Worm (Caenorhabditis elegans) whole organism, midembryonic: Measurements from ENCODE around the gene T24E12.13.
"Not testable (repeated sequence)": the region's sequence is repeated elsewhere in the genome, so short reads cannot be mapped to it uniquely, and the experiment has no call there.

Experiments used
- T22C8.4 ChIP-seq: fragments of 200-800 bp; sonication (Bioruptor generic); IDR thresholded peaks from 2 replicates; pipeline ENCODE4 v1.3.6; 2022; ENCODE audit warnings: missing genetic modification characterization, missing compliant biosample characterization
- cog-1 ChIP-seq: sonication (generic microtip); optimal IDR thresholded peaks from 2 replicates; lab custom pipeline; 2016; ENCODE audit warnings: missing genetic modification characterization, missing compliant biosample characterization
- flt-1 ChIP-seq: fragments of 200-800 bp; sonication (Bioruptor generic); IDR thresholded peaks from 2 replicates; pipeline ENCODE4 v1.3.6; 2022; ENCODE audit warnings: missing genetic modification characterization, missing compliant biosample characterization
- klf-2 ChIP-seq: fragments of 200-800 bp; sonication (Bioruptor generic); conservative IDR thresholded peaks from 2 replicates; pipeline ENCODE4 v1.3.6; 2022; ENCODE audit warnings: missing genetic modification reagents, missing genetic modification characterization, missing compliant biosample characterization
- med-1 ChIP-seq: sonication (generic microtip); optimal IDR thresholded peaks from 2 replicates; lab custom pipeline; 2017; ENCODE audit warnings: missing genetic modification characterization, mild to moderate bottlenecking, missing compliant biosample characterization, antibody characterized with exemption, missing genetic modification reagents; ENCODE audit not compliant: insufficient read depth
- ref-1 ChIP-seq: fragments of 200-800 bp; sonication (Bioruptor generic); conservative IDR thresholded peaks from 2 replicates; pipeline ENCODE4 v1.3.6; 2022; ENCODE audit warnings: missing genetic modification reagents, missing genetic modification characterization, missing compliant biosample characterization
- tab-1 ChIP-seq: fragments of 200-800 bp; sonication (Bioruptor generic); IDR thresholded peaks from 2 replicates; pipeline ENCODE4 v1.3.6; 2022; ENCODE audit warnings: missing genetic modification characterization, missing compliant biosample characterization
- ztf-23 ChIP-seq: fragments of 200-800 bp; sonication (Bioruptor generic); IDR thresholded peaks from 2 replicates; pipeline ENCODE4 v1.3.6; 2022; ENCODE audit warnings: missing genetic modification reagents, missing genetic modification characterization, missing compliant biosample characterization
- ztf-29 ChIP-seq: fragments of 200-800 bp; sonication (Bioruptor generic); IDR thresholded peaks from 2 replicates; pipeline ENCODE4 v1.3.6; 2022; ENCODE audit warnings: missing genetic modification reagents, missing genetic modification characterization, missing compliant biosample characterization

T24E12.13 gene

DNA sequence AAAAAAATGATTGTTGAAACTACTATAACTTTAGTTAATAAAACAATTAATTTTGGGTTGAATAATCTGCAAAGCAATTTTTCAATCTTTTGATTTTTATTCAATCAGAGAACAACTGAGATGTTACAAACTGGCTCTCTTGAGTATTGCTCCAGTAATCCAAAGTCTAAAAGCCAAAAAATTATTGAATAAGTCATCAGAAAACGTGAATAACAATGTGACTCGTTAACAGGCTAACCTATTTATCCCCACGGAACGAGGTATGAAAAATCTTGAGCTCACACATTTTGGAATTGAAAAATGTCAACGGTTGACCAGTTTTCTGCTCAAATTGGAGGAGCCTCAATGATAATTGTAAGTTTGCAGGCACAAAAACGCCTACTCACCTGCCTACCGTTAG lies 29.8 kb upstream of the T24E12.13 start, which contains the start of gene srx-111:
TSS of gene srx-111 (plus strand) at position 301 of the 400 bp plus-strand sequence.
- TF ChIP-seq med-1 (GFP tag; lab: Kevin White, UChicago) (no peak), ztf-29 (GFP tag; lab: Robert Waterston, UW) (no peak)

DNA sequence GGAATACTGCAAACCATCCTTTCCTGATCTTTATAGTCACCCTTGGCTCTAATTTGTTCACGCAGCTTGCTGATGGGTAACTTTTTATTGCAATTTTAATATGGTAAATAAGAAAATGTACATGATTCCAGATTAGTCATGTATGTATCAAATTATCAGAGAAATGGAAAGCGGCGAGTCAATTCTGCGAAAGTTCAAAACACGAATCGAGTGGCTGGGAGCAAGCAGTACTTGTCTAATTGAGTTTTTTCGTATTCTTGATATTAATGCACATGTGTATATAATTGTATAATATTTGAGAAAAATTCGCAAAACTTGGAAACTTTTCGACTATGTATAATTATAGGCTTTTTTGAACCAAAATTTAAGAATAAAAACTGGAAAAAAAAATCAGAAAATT lies 28.2 kb upstream of the T24E12.13 start, which contains the start of gene T24E12.12:
TSS of gene T24E12.12 (plus strand) at position 281 of the 400 bp plus-strand sequence.
- no peak for TF ChIP-seq med-1 (GFP tag; lab: Kevin White, UChicago)
- no peak for TF ChIP-seq klf-2 (GFP tag; lab: Robert Waterston, UW)
- TF ChIP-seq tab-1 (GFP tag; lab: Robert Waterston, UW), result no peak
- TF ChIP-seq cog-1 (tag; lab: Kevin White, UChicago), result no peak
- TF ChIP-seq flt-1 (GFP tag; lab: Robert Waterston, UW), result no peak
- TF ChIP-seq ref-1 (GFP tag; lab: Robert Waterston, UW), result no peak
- no peak for TF ChIP-seq ztf-23
- TF ChIP-seq T22C8.4 (GFP tag; lab: Robert Waterston, UW), result no peak
- TF ChIP-seq ztf-29 (GFP tag; lab: Robert Waterston, UW), result no peak

- TF ChIP-seq cog-1 (tag; lab: Kevin White, UChicago); ztf-23; flt-1 (GFP tag; lab: Robert Waterston, UW): not testable (repeated sequence)
Measured at ce11 chrII:3761599-3761998, 25.7 kb upstream of the T24E12.13 start, which contains the start of gene T24E12.6. Gene T24E12.6 (minus strand): TSS chrII:3761699.

DNA sequence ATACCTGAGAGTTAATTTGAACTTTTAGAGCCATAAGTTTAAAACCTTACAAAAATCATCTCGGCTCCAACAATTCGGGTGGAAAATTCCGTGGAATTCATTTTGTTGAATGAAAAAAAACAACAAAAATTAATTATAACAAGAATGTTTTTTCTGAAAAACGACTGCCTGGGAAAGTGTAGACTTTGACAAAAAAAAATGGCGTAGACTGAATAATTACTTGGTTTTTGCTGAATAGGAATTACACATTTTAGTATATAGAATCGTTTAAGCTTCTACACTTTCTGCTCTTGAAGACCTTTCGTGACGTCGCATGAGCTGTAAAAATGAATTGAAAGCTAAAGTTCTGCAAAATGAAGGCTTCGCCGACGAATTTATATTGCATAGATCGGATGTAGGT lies 22.8 kb upstream of the T24E12.13 start, which contains the start of gene srx-112:
TSS of gene srx-112 (minus strand) at position 101 of the 400 bp plus-strand sequence.
- no peak for TF ChIP-seq ref-1 (GFP tag; lab: Robert Waterston, UW)
- TF ChIP-seq cog-1 (tag; lab: Kevin White, UChicago), result no peak
- TF ChIP-seq klf-2 (GFP tag; lab: Robert Waterston, UW), result no peak
- TF ChIP-seq ztf-23, result no peak
- no peak for TF ChIP-seq T22C8.4 (GFP tag; lab: Robert Waterston, UW)
- TF ChIP-seq ztf-29 (GFP tag; lab: Robert Waterston, UW), result no peak
- no peak for TF ChIP-seq flt-1 (GFP tag; lab: Robert Waterston, UW)
- no peak for TF ChIP-seq med-1 (GFP tag; lab: Kevin White, UChicago)
- TF ChIP-seq tab-1 (GFP tag; lab: Robert Waterston, UW), result no peak

- TF ChIP-seq ref-1 (GFP tag; lab: Robert Waterston, UW) (no peak), cog-1 (tag; lab: Kevin White, UChicago) (no peak), T22C8.4 (GFP tag; lab: Robert Waterston, UW) (no peak), med-1 (GFP tag; lab: Kevin White, UChicago) (no peak), klf-2 (GFP tag; lab: Robert Waterston, UW) (no peak), flt-1 (GFP tag; lab: Robert Waterston, UW) (no peak), ztf-29 (GFP tag; lab: Robert Waterston, UW) (no peak), ztf-23 (no peak), tab-1 (GFP tag; lab: Robert Waterston, UW) (no peak)
Measured at ce11 chrII:3771640-3772039, 15.6 kb upstream of the T24E12.13 start.

ce11 chrII:3773130-3773529 lies 14.1 kb upstream of the T24E12.13 start, which contains the start of gene T24E12.10:
Gene T24E12.10 (minus strand): TSS chrII:3773230.
- TF ChIP-seq med-1 (GFP tag; lab: Kevin White, UChicago) (no peak), klf-2 (GFP tag; lab: Robert Waterston, UW) (no peak), cog-1 (tag; lab: Kevin White, UChicago) (no peak), flt-1 (GFP tag; lab: Robert Waterston, UW) (no peak), T22C8.4 (GFP tag; lab: Robert Waterston, UW) (no peak), tab-1 (GFP tag; lab: Robert Waterston, UW) (no peak), ref-1 (GFP tag; lab: Robert Waterston, UW) (no peak), ztf-23 (no peak), ztf-29 (GFP tag; lab: Robert Waterston, UW) (no peak)

ce11 chrII:3775719-3776118 lies 11.5 kb upstream of the T24E12.13 start, which contains the start of gene T24E12.3:
Gene T24E12.3 (plus strand): TSS chrII:3776019.
- no peak for TF ChIP-seq klf-2 (GFP tag; lab: Robert Waterston, UW)
- no peak for TF ChIP-seq ztf-23
- TF ChIP-seq cog-1 (tag; lab: Kevin White, UChicago), result no peak
- no peak for TF ChIP-seq ref-1 (GFP tag; lab: Robert Waterston, UW)
- no peak for TF ChIP-seq flt-1 (GFP tag; lab: Robert Waterston, UW)
- no peak for TF ChIP-seq med-1 (GFP tag; lab: Kevin White, UChicago)
- TF ChIP-seq T22C8.4 (GFP tag; lab: Robert Waterston, UW), result no peak
- TF ChIP-seq ztf-29 (GFP tag; lab: Robert Waterston, UW), result no peak
- TF ChIP-seq tab-1 (GFP tag; lab: Robert Waterston, UW), result no peak

DNA sequence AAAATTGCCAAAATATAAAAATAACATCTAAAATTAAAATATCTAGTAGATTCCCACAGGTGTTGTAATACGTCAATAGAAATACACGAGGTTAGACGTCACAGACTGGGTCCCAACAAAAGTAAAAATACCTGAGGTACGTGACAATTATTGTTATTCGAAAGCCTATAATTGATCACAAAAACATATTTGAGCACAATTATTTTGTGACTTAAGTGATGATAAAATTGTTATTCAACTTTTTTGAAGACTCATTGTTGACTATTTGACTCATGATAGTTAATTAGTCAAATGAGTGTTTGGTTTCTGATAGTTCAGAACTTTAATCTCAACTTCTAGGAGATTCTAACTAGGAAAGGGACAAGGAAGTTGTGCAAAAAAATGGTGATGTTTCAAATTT lies 9.4 kb upstream of the T24E12.13 start:
- TF ChIP-seq tab-1 (GFP tag; lab: Robert Waterston, UW) (no peak), ztf-29 (GFP tag; lab: Robert Waterston, UW) (no peak), ref-1 (GFP tag; lab: Robert Waterston, UW) (no peak), klf-2 (GFP tag; lab: Robert Waterston, UW) (no peak), ztf-23 (no peak), T22C8.4 (GFP tag; lab: Robert Waterston, UW) (no peak), flt-1 (GFP tag; lab: Robert Waterston, UW) (no peak), med-1 (GFP tag; lab: Kevin White, UChicago) (no peak), cog-1 (tag; lab: Kevin White, UChicago) (no peak)

DNA sequence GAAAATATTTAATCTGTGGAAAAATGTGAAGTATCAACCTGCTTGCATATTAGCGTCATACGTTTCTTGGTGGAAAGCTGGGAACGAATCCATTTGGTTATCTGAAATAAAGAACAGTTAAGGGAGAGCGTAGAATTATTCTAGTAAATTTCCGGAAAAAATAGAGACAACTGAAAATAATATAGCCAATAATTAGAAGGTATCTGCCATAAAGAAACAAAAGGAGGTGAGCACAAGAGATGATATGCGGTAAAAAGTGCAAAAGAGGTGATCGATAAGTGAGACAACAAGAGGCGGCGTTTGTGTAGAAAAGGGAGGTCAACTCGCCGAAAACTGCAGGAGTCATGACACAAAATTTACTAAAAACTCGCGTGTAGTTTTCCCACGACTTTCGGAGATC lies 7.8 kb upstream of the T24E12.13 start, which contains the start of gene T24E12.11:
TSS of gene T24E12.11 (minus strand) at position 101 of the 400 bp plus-strand sequence.
- no peak for TF ChIP-seq ztf-29 (GFP tag; lab: Robert Waterston, UW)
